Fruit fly (Drosophila melanogaster): ENCODE results near the gene Eip75B.
A peak's percentile ranks its signal among the peaks of the same experiment; 100 is the strongest.

The Eip75B gene

DNA sequence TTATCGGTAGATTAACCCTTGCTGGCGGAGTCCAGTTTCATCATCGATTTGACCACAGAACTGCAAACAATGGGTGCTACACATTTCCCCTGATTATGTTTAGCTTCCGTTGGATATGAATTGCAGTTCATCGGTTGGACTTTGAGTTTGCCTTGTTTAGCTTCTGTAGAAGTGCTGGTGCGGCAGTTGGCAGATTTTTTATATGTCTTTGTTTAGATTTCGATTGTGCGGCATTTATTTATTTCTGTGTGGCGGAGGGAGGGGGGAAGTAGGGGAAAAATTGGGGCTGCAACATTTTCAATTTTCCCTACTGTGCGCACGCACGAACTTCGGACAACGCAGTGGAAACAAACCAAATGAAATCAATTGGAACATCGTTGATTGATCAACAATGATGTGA lies 158.7 kb downstream of the Eip75B start:
- TF ChIP-seq dl (GFP tag; optimal IDR thresholded peaks at IDR 0.05; ENCODE audit: insufficient read depth in 1 of 2, partially characterized antibody in 2 of 2) (no peak), Hr78 (GFP tag; optimal IDR thresholded peaks at IDR 0.05) (no peak), dsf (GFP tag; optimal IDR thresholded peaks at IDR 0.05; ENCODE audit: borderline replicate concordance) (no peak)

dm6 chr3L:17904593-17904992 lies 159.9 kb downstream of the Eip75B start:
- peak in 1 of 2 experiments; percentile 0 for TF ChIP-seq foxo (GFP tag; optimal IDR thresholded peaks at IDR 0.05)
- TF ChIP-seq sv (GFP tag; optimal IDR thresholded peaks at IDR 0.05), result no peak

dm6 chr3L:17903813-17904416 lies 160.6 kb downstream of the Eip75B start:
- no peak for TF ChIP-seq brk (GFP tag; optimal IDR thresholded peaks at IDR 0.05)
- no peak for TF ChIP-seq HLH106 (tag; optimal IDR thresholded peaks at IDR 0.05)
- TF ChIP-seq tai (GFP tag; optimal IDR thresholded peaks at IDR 0.05), result no peak
- no peak for TF ChIP-seq rgr (GFP tag; optimal IDR thresholded peaks at IDR 0.05)
- TF ChIP-seq foxo (GFP tag; optimal IDR thresholded peaks at IDR 0.05), result no peak
- TF ChIP-seq Rel (GFP tag; optimal IDR thresholded peaks at IDR 0.05), result no peak
- peak; percentile 75 for TF ChIP-seq Rel (tag; optimal IDR thresholded peaks at IDR 0.05)
- TF ChIP-seq Hnf4 (GFP tag; optimal IDR thresholded peaks at IDR 0.05), result no peak
- no peak for TF ChIP-seq dsf (GFP tag; optimal IDR thresholded peaks at IDR 0.05; ENCODE audit: borderline replicate concordance)
- no peak for TF ChIP-seq dl (GFP tag; optimal IDR thresholded peaks at IDR 0.05; ENCODE audit: insufficient read depth in 1 of 2, partially characterized antibody in 2 of 2)

dm6 chr3L:17902621-17903020 lies 161.9 kb downstream of the Eip75B start:
- TF ChIP-seq CG9705 (GFP tag; optimal IDR thresholded peaks at IDR 0.05), result no peak

- no peak for TF ChIP-seq Hr83 (GFP tag; optimal IDR thresholded peaks at IDR 0.05; ENCODE audit: poor library complexity, severe bottlenecking)
- no peak for TF ChIP-seq Rel (GFP tag; optimal IDR thresholded peaks at IDR 0.05)
- TF ChIP-seq Rel (tag; optimal IDR thresholded peaks at IDR 0.05), result no peak
- TF ChIP-seq Dfd (GFP tag; optimal IDR thresholded peaks at IDR 0.05), result no peak
- no peak for TF ChIP-seq GATAd (GFP tag; optimal IDR thresholded peaks at IDR 0.05)
- no peak for TF ChIP-seq foxo (GFP tag; optimal IDR thresholded peaks at IDR 0.05)
- peak; percentile 3 for TF ChIP-seq fru (GFP tag; optimal IDR thresholded peaks at IDR 0.05)
- TF ChIP-seq h (GFP tag; optimal IDR thresholded peaks at IDR 0.05), result peak; percentile 37
- no peak for TF ChIP-seq N (GFP tag; optimal IDR thresholded peaks at IDR 0.05)
Measured at dm6 chr3L:17902186-17902585, 162.3 kb downstream of the Eip75B start.
